Fruit fly (Drosophila melanogaster) Kc167 (cell line): ENCODE data around the gene Ir85a.

ENCODE experiments used
- Sin3A ChIP-seq: fragments of >200 bp; optimal IDR thresholded peaks from 2 replicates; lab custom pipeline; 2018; ENCODE audit warnings: missing external identifiers
- h ChIP-seq: fragments of >200 bp; optimal IDR thresholded peaks from 3 replicates; lab custom pipeline; 2018; ENCODE audit warnings: missing external identifiers
- insv ChIP-seq: fragments of >200 bp; optimal IDR thresholded peaks from 3 replicates; lab custom pipeline; 2018; ENCODE audit warnings: missing external identifiers
- psq ChIP-seq: fragments of >200 bp; optimal IDR thresholded peaks from 2 replicates; lab custom pipeline; 2017; ENCODE audit warnings: missing external identifiers

- TF ChIP-seq Sin3A (lab: Kevin White, UChicago) (no peak), h (lab: Kevin White, UChicago) (no peak), psq (lab: Kevin White, UChicago) (no peak), insv (no peak)
Observed at dm6 chr3R:8844955-8845354, 50.5 kb downstream of the Ir85a start.
